Worm (Caenorhabditis elegans): ENCODE results near the gene grl-12.

grl-12 gene

ce11 chrV:8599957-8600356 lies 36.9 kb downstream of the grl-12 start:
- TF ChIP-seq R02D3.7 (tag; optimal IDR thresholded peaks at IDR 0.05) (no peak), lin-39 (tag; optimal IDR thresholded peaks at IDR 0.05) (no peak), dmd-4 (tag; optimal IDR thresholded peaks at IDR 0.05) (no peak), nhr-129 (tag; optimal IDR thresholded peaks at IDR 0.05) (no peak)

ce11 chrV:8599192-8599591 lies 37.6 kb downstream of the grl-12 start, which contains the start of gene F41E6.7:
TSS of gene F41E6.7 (minus strand) at chrV:8599292.
- TF ChIP-seq sma-9 (GFP tag; optimal IDR thresholded peaks at IDR 0.05) (no peak), sma-9 (tag; optimal IDR thresholded peaks at IDR 0.05) (no peak)

- no peak for TF ChIP-seq nhr-25 (tag; optimal IDR thresholded peaks at IDR 0.05)
- TF ChIP-seq blmp-1 (tag; optimal IDR thresholded peaks at IDR 0.05; ENCODE audit: insufficient read depth): no peak
- TF ChIP-seq nhr-11 (tag; optimal IDR thresholded peaks at IDR 0.05): no peak
- no peak for TF ChIP-seq mab-5 (tag; optimal IDR thresholded peaks at IDR 0.05)
- TF ChIP-seq nhr-77 (tag; optimal IDR thresholded peaks at IDR 0.05): no peak
- TF ChIP-seq sma-9 (GFP tag; optimal IDR thresholded peaks at IDR 0.05): peak; percentile 9
- no peak for TF ChIP-seq sma-9 (tag; optimal IDR thresholded peaks at IDR 0.05)
- TF ChIP-seq mbf-1 (tag; optimal IDR thresholded peaks at IDR 0.05): no peak
- no peak for TF ChIP-seq dmd-4 (tag; optimal IDR thresholded peaks at IDR 0.05)
- no peak for TF ChIP-seq aly-2 (tag; optimal IDR thresholded peaks at IDR 0.05)
- no peak for TF ChIP-seq lin-13 (GFP tag; optimal IDR thresholded peaks at IDR 0.05)
- TF ChIP-seq nhr-12 (tag; optimal IDR thresholded peaks at IDR 0.05): no peak
- TF ChIP-seq elt-1 (tag; optimal IDR thresholded peaks at IDR 0.05): no peak
- TF ChIP-seq sma-3 (GFP tag; optimal IDR thresholded peaks at IDR 0.05): no peak
- no peak for TF ChIP-seq mdl-1 (tag; optimal IDR thresholded peaks at IDR 0.05)
- no peak for TF ChIP-seq nhr-21 (tag; optimal IDR thresholded peaks at IDR 0.05)
- no peak for TF ChIP-seq unc-39 (tag; optimal IDR thresholded peaks at IDR 0.05)
- TF ChIP-seq nhr-23 (tag; optimal IDR thresholded peaks at IDR 0.05): no peak
- no peak for TF ChIP-seq lin-11 (tag; optimal IDR thresholded peaks at IDR 0.05)
- no peak for TF ChIP-seq ceh-16 (tag; optimal IDR thresholded peaks at IDR 0.05)
- no peak for TF ChIP-seq skn-1 (tag; optimal IDR thresholded peaks at IDR 0.05)
- TF ChIP-seq unc-62 (GFP tag; optimal IDR thresholded peaks at IDR 0.05): no peak
- TF ChIP-seq elt-3 (tag; optimal IDR thresholded peaks at IDR 0.05): no peak
- TF ChIP-seq C34F6.9 (tag; optimal IDR thresholded peaks at IDR 0.05): no peak
- TF ChIP-seq nhr-6 (tag; optimal IDR thresholded peaks at IDR 0.05): no peak
- TF ChIP-seq ztf-11 (tag; optimal IDR thresholded peaks at IDR 0.05): no peak
- no peak for TF ChIP-seq egl-27 (tag; optimal IDR thresholded peaks at IDR 0.05)
- peak; percentile 62 for TF ChIP-seq nhr-129 (tag; optimal IDR thresholded peaks at IDR 0.05)
- peak in 1 of 2 experiments; percentile 29 for TF ChIP-seq lsy-2 (tag; optimal IDR thresholded peaks at IDR 0.05)
- peak; percentile 46 for TF ChIP-seq F13H6.1 (tag; optimal IDR thresholded peaks at IDR 0.05)
- TF ChIP-seq crh-2 (tag; optimal IDR thresholded peaks at IDR 0.05): no peak
- TF ChIP-seq nhr-237 (tag; optimal IDR thresholded peaks at IDR 0.05): no peak
Measured at ce11 chrV:8594105-8594964, 42.5 kb downstream of the grl-12 start, which contains the start of gene tag-196. TSS of gene tag-196 (plus strand) at chrV:8594914.

ce11 chrV:8592691-8593307 lies 44.0 kb downstream of the grl-12 start:
- TF ChIP-seq lin-11 (tag; optimal IDR thresholded peaks at IDR 0.05): no peak
- TF ChIP-seq sma-9 (GFP tag; optimal IDR thresholded peaks at IDR 0.05): peak; percentile 10
- no peak for TF ChIP-seq sma-9 (tag; optimal IDR thresholded peaks at IDR 0.05)
- no peak for TF ChIP-seq nhr-129 (tag; optimal IDR thresholded peaks at IDR 0.05)
- TF ChIP-seq lin-13 (GFP tag; optimal IDR thresholded peaks at IDR 0.05): no peak
- no peak for TF ChIP-seq nhr-77 (tag; optimal IDR thresholded peaks at IDR 0.05)
- TF ChIP-seq unc-39 (tag; optimal IDR thresholded peaks at IDR 0.05): no peak
- TF ChIP-seq ztf-1 (GFP tag; conservative IDR thresholded peaks at IDR 0.05): no peak

Data from whole organism, L2 larva.